Worm (Caenorhabditis elegans): Measurements from ENCODE around the gene sel-12.

ce11 chrX:926125-926524 is 10.5 kb downstream of the sel-12 start:
- TF ChIP-seq ccch-3 (GFP tag; optimal IDR thresholded peaks at IDR 0.05) (no peak), unc-62 (GFP tag; optimal IDR thresholded peaks at IDR 0.05) (no peak), B0336.3 (GFP tag; IDR thresholded peaks at IDR 0.05) (no peak), lin-54 (GFP tag; optimal IDR thresholded peaks at IDR 0.05) (no peak), bed-2 (GFP tag; IDR thresholded peaks at IDR 0.05) (no peak), F39B2.1 (GFP tag; IDR thresholded peaks at IDR 0.05) (no peak), B0019.2 (GFP tag; conservative IDR thresholded peaks at IDR 0.05) (no peak), ceh-91 (GFP tag; IDR thresholded peaks at IDR 0.05) (no peak), T07F8.4 (tag; optimal IDR thresholded peaks at IDR 0.05) (no peak)
